Fruit fly (Drosophila melanogaster): Measurements from ENCODE around the gene CG14106.

CG14106 gene

DNA sequence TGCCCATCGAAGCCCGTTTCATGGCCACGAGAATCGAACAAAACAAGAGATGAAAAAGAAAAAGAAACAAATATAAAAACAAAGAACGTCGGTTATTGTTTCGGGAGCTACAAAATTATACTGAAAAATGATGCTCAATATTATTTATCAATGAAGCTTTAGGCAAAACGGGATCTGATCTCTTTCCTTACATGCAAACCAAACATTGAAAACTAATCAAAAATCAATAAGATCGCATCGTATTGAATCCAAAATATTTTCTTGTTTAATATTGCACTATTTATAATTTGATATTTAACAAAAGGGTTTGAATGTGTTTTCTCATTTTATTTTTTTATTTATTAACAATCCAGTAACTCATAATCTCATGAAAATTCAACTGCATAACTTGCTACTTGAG lies at the start of gene CG14106:
TSS of gene CG14106 (minus strand) at position 101 of the 400 bp plus-strand sequence.
- no peak for TF ChIP-seq CG8159 (tag; optimal IDR thresholded peaks at IDR 0.05)
- no peak for TF ChIP-seq Ets98B (GFP tag; IDR thresholded peaks at IDR 0.05)
- no peak for TF ChIP-seq EcR (GFP tag; optimal IDR thresholded peaks at IDR 0.05)
- TF ChIP-seq CG14655 (GFP tag; optimal IDR thresholded peaks at IDR 0.05), result no peak
- no peak for TF ChIP-seq Pif1B (GFP tag; optimal IDR thresholded peaks at IDR 0.05)
- TF ChIP-seq CG10348 (GFP tag; IDR thresholded peaks at IDR 0.05), result no peak
- TF ChIP-seq CG15710 (tag; optimal IDR thresholded peaks at IDR 0.05), result no peak
- TF ChIP-seq CG4496 (GFP tag; IDR thresholded peaks at IDR 0.05), result no peak
- TF ChIP-seq CG17806 (tag; optimal IDR thresholded peaks at IDR 0.05), result no peak

DNA sequence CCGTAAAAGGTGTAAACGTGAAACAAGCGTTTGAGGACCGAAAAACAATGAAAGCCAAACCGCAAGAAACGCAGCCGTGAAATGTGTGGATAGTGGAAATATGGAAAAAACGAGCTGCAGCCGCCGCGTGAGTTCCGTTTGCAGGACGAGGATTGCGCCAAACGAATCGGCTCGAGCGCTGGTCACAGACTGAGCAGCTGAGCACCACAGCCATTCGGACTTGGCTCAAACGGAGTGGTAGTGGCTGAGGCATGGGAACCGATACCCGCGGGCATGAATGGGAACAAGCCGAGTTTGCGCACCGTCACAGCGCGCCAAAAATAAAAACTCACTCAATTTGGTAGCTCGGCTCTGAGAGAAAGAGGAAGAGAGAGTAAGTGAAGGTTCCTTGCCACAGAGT lies 49.1 kb upstream of the CG14106 start, which contains the start of gene CG10089:
TSS of gene CG10089 (minus strand) at position 181 of the 400 bp plus-strand sequence.
- TF ChIP-seq Pif1B (GFP tag; optimal IDR thresholded peaks at IDR 0.05), result no peak

DNA sequence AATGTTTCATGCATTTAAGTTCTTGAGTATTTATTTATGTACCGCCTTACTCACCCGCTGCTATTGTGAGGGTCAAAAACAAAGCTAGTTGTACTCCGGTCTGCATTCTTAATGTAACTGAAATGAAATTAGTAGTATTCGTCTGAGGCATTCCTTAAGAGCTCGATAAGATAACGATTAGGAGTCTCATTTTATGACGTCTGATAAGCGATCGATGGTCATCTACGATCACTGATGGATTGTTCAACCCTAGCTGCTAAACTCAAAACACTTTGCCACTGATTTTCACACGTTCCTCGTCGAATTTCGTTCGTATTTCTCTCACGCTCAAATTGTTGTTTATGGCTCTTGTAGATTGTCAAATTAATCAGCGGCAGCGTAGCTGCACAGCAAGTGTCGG lies 31.7 kb upstream of the CG14106 start, which contains the start of gene CG10116:
TSS of gene CG10116 (minus strand) at position 106 of the 400 bp plus-strand sequence.
- TF ChIP-seq CG15710 (tag; optimal IDR thresholded peaks at IDR 0.05) (no peak), CG12605 (GFP tag; IDR thresholded peaks at IDR 0.05) (no peak), gl (tag; optimal IDR thresholded peaks at IDR 0.05) (no peak), CG14655 (GFP tag; optimal IDR thresholded peaks at IDR 0.05) (no peak), D1 (tag; optimal IDR thresholded peaks at IDR 0.05) (no peak), Snoo (tag; optimal IDR thresholded peaks at IDR 0.05) (no peak), CG34367 (tag; optimal IDR thresholded peaks at IDR 0.05) (no peak), Pif1B (GFP tag; optimal IDR thresholded peaks at IDR 0.05) (no peak), rn (GFP tag; IDR thresholded peaks at IDR 0.05) (no peak), CG17806 (tag; optimal IDR thresholded peaks at IDR 0.05) (no peak), CG4496 (GFP tag; IDR thresholded peaks at IDR 0.05) (no peak), CG9948 (tag; optimal IDR thresholded peaks at IDR 0.05) (no peak), CG10348 (GFP tag; IDR thresholded peaks at IDR 0.05) (no peak), CG8159 (tag; optimal IDR thresholded peaks at IDR 0.05) (no peak)

DNA sequence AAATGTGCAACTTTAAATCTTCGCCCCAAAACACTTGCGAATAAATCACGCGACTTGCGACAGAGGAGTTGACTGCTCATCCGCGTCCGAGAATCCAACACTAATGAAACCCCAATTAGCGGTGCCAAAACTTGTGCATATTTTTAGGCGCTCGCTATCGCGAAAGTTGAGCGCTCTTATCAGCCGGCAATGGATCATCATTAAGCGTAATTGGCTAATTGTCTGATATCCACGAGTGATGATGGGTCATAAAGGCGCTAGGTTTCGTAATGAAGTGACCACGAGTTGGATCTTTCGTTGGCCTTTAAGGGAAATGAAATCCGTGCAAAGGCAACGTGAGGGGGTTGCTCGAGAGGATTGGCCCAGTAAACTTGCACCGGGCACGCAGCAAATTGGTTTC lies 29.3 kb upstream of the CG14106 start:
- TF ChIP-seq fd96Ca (GFP tag; IDR thresholded peaks at IDR 0.05), result no peak
- no peak for TF ChIP-seq Ets98B (GFP tag; IDR thresholded peaks at IDR 0.05)
- no peak for TF ChIP-seq Snoo (tag; optimal IDR thresholded peaks at IDR 0.05)
- no peak for TF ChIP-seq CG34367 (tag; optimal IDR thresholded peaks at IDR 0.05)
- TF ChIP-seq CG17806 (tag; optimal IDR thresholded peaks at IDR 0.05), result no peak
- TF ChIP-seq CG32121 (GFP tag; IDR thresholded peaks at IDR 0.05), result no peak
- TF ChIP-seq CG15710 (tag; optimal IDR thresholded peaks at IDR 0.05), result no peak

DNA sequence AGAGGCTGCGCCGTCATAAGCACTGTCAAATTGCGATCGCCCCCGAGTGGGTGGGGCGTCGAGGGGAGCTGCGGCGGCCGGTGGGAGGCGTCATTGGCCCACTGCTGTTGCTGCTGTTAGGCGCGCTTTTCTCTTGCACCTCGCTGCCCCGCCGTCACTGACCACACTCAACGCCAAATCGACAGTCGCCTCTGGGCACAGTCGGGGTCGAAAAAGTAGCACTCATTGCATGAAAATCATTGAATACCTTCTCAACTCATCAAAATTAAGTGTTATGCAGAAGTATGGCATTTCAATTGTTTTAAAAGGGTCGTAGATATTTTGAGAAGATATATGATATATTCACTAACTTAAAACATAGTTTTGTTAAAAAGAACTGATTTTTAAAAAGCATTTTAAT lies 26.8 kb upstream of the CG14106 start:
- TF ChIP-seq fd96Ca (GFP tag; IDR thresholded peaks at IDR 0.05) (peak; percentile 64; the same call in 2 of the 3 replicates), Pif1A (GFP tag; optimal IDR thresholded peaks at IDR 0.05) (no peak), EcR (GFP tag; optimal IDR thresholded peaks at IDR 0.05) (no peak), CG10348 (GFP tag; IDR thresholded peaks at IDR 0.05) (no peak), CG17806 (tag; optimal IDR thresholded peaks at IDR 0.05) (no peak), CG34367 (tag; optimal IDR thresholded peaks at IDR 0.05) (no peak), CG32121 (GFP tag; IDR thresholded peaks at IDR 0.05) (peak; percentile 74), CG12605 (GFP tag; IDR thresholded peaks at IDR 0.05) (no peak), CG14655 (GFP tag; optimal IDR thresholded peaks at IDR 0.05) (peak; percentile 14), CG8301 (tag; optimal IDR thresholded peaks at IDR 0.05) (no peak), CG8159 (tag; optimal IDR thresholded peaks at IDR 0.05) (no peak), Snoo (tag; optimal IDR thresholded peaks at IDR 0.05) (no peak), gl (tag; optimal IDR thresholded peaks at IDR 0.05) (no peak), CG9948 (tag; optimal IDR thresholded peaks at IDR 0.05) (no peak), rn (GFP tag; IDR thresholded peaks at IDR 0.05) (0 out of 2 replicates have a peak, but pooled peaks have one; percentile 13), CG15710 (tag; optimal IDR thresholded peaks at IDR 0.05) (no peak), Ets98B (GFP tag; IDR thresholded peaks at IDR 0.05) (peak; percentile 33; the same call in 1 of the 2 replicates), Pif1B (GFP tag; optimal IDR thresholded peaks at IDR 0.05) (no peak), CG13204 (GFP tag; optimal IDR thresholded peaks at IDR 0.05) (no peak), CG4496 (GFP tag; IDR thresholded peaks at IDR 0.05) (0 out of 3 replicates have a peak, but pooled peaks have one; percentile 44), D1 (tag; optimal IDR thresholded peaks at IDR 0.05) (no peak)

DNA sequence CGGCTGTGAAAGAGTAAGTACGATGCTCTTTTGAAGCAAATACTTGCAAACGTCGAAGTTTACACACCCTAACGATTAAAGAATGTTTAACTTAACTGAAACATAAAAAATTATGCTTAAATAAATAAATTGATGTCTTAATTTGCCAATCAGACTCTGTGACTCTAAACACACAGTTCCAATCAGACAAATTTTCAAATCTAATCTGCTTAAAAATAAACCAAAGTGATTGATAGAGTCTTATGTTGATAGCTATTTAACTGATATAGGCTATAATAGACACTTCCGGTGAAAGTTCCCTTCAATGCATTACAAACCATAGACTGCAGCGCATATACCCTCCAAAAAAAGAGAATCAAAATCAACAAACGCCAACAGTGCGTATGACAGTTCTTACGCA lies 26.1 kb upstream of the CG14106 start:
- TF ChIP-seq Snoo (tag; optimal IDR thresholded peaks at IDR 0.05) (peak; percentile 13), CG17806 (tag; optimal IDR thresholded peaks at IDR 0.05) (no peak), CG4496 (GFP tag; IDR thresholded peaks at IDR 0.05) (no peak), fd96Ca (GFP tag; IDR thresholded peaks at IDR 0.05) (no peak), D1 (tag; optimal IDR thresholded peaks at IDR 0.05) (no peak), Pif1A (GFP tag; optimal IDR thresholded peaks at IDR 0.05) (no peak), CG32121 (GFP tag; IDR thresholded peaks at IDR 0.05) (peak; percentile 66), Pif1B (GFP tag; optimal IDR thresholded peaks at IDR 0.05) (no peak), CG8159 (tag; optimal IDR thresholded peaks at IDR 0.05) (peak; percentile 9), CG15710 (tag; optimal IDR thresholded peaks at IDR 0.05) (no peak), CG9948 (tag; optimal IDR thresholded peaks at IDR 0.05) (no peak), CG34367 (tag; optimal IDR thresholded peaks at IDR 0.05) (no peak), CG10348 (GFP tag; IDR thresholded peaks at IDR 0.05) (no peak), CG14655 (GFP tag; optimal IDR thresholded peaks at IDR 0.05) (peak; percentile 31), rn (GFP tag; IDR thresholded peaks at IDR 0.05) (no peak), gl (tag; optimal IDR thresholded peaks at IDR 0.05) (no peak), Ets98B (GFP tag; IDR thresholded peaks at IDR 0.05) (no peak), CG12605 (GFP tag; IDR thresholded peaks at IDR 0.05) (no peak), CG8301 (tag; optimal IDR thresholded peaks at IDR 0.05) (peak; percentile 44), CG13204 (GFP tag; optimal IDR thresholded peaks at IDR 0.05) (no peak), EcR (GFP tag; optimal IDR thresholded peaks at IDR 0.05) (no peak)
